Fruit fly (Drosophila melanogaster): Measurements from ENCODE around the gene CG5149.

Gene CG5149

DNA sequence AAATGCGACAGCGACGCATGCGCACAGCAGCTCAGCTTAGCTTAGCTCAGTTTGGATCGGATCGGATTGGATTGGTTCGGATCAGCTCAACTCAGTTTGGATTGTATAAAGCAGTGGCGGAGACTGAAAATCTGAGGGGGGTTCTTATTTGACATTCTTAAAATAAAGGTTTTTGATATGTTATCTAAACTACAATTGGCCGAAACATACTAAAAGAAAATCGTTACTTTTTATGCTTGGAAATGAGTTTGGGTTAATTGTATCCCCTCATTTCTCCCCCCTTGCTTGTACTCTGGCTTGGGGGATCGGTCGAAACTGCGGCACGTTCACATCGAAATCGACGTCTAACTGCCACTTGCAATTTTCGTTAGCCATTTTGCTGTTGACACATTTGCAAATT is 11.9 kb downstream of the CG5149 start (continued):
- TF ChIP-seq bsh (GFP tag; optimal IDR thresholded peaks at IDR 0.05) (no peak), z (GFP tag; IDR thresholded peaks at IDR 0.05) (no peak), pb (GFP tag; optimal IDR thresholded peaks at IDR 0.05) (no peak), pros (GFP tag; optimal IDR thresholded peaks at IDR 0.05) (no peak), Hmr (GFP tag; optimal IDR thresholded peaks at IDR 0.05) (no peak), stc (GFP tag; IDR thresholded peaks at IDR 0.05) (peak; percentile 45; the same call in 1 of the 2 replicates), CG12744 (GFP tag; optimal IDR thresholded peaks at IDR 0.05) (no peak), psq (GFP tag; optimal IDR thresholded peaks at IDR 0.05) (no peak), en (GFP tag; optimal IDR thresholded peaks at IDR 0.05) (peak; percentile 24), Lpt (GFP tag; optimal IDR thresholded peaks at IDR 0.05) (no peak), esg (GFP tag; conservative IDR thresholded peaks at IDR 0.05) (peak; percentile 45; the same call in 1 of the 2 replicates), nmo (GFP tag; optimal IDR thresholded peaks at IDR 0.05) (no peak), CG6683 (GFP tag; optimal IDR thresholded peaks at IDR 0.05) (no peak), vnd (GFP tag; IDR thresholded peaks at IDR 0.05; ENCODE audit: partially characterized antibody) (no peak), CG5245 (GFP tag; optimal IDR thresholded peaks at IDR 0.05) (peak; percentile 6), CG9797 (GFP tag; optimal IDR thresholded peaks at IDR 0.05) (no peak), CG18262 (tag; optimal IDR thresholded peaks at IDR 0.05) (no peak), lov (optimal IDR thresholded peaks at IDR 0.05) (no peak), lov (GFP tag; IDR thresholded peaks at IDR 0.05) (0 out of 3 replicates have a peak, but pooled peaks have one; percentile 58), ssp (GFP tag; IDR thresholded peaks at IDR 0.05) (0 out of 2 replicates have a peak, but pooled peaks have one; percentile 16), Hr78 (GFP tag; optimal IDR thresholded peaks at IDR 0.05) (no peak), CG15269 (tag; optimal IDR thresholded peaks at IDR 0.05) (no peak), CG9932 (GFP tag; IDR thresholded peaks at IDR 0.05) (no peak), slp2 (GFP tag; optimal IDR thresholded peaks at IDR 0.05) (no peak), wor (GFP tag; IDR thresholded peaks at IDR 0.05) (0 out of 2 replicates have a peak, but pooled peaks have one; percentile 11), crol (GFP tag; IDR thresholded peaks at IDR 0.05) (no peak), Nf-YA (GFP tag; IDR thresholded peaks at IDR 0.05) (0 out of 2 replicates have a peak, but pooled peaks have one; percentile 7), croc (GFP tag; conservative IDR thresholded peaks at IDR 0.05) (no peak), Rx (GFP tag; IDR thresholded peaks at IDR 0.05) (peak; percentile 33; the same call in 1 of the 2 replicates), Nf-YB (GFP tag; optimal IDR thresholded peaks at IDR 0.05) (no peak), sr (GFP tag; IDR thresholded peaks at IDR 0.05) (no peak), mirr (GFP tag; optimal IDR thresholded peaks at IDR 0.05) (no peak), CG15073 (GFP tag; optimal IDR thresholded peaks at IDR 0.05) (no peak), Dad (GFP tag; optimal IDR thresholded peaks at IDR 0.05) (no peak), dmrt11E (tag; optimal IDR thresholded peaks at IDR 0.05) (no peak), Bdp1 (GFP tag; optimal IDR thresholded peaks at IDR 0.05) (no peak), CG11085 (GFP tag; IDR thresholded peaks at IDR 0.05) (0 out of 2 replicates have a peak, but pooled peaks have one; percentile 19), ap (GFP tag; IDR thresholded peaks at IDR 0.05) (peak; percentile 55), CG6765 (GFP tag; optimal IDR thresholded peaks at IDR 0.05) (no peak), kay (GFP tag; optimal IDR thresholded peaks at IDR 0.05) (no peak), CG18476 (GFP tag; optimal IDR thresholded peaks at IDR 0.05) (no peak), lola (GFP tag; optimal IDR thresholded peaks at IDR 0.05) (no peak), jigr1 (GFP tag; IDR thresholded peaks at IDR 0.05) (no peak), schlank (tag; optimal IDR thresholded peaks at IDR 0.05) (no peak), tna (GFP tag; IDR thresholded peaks at IDR 0.05; ENCODE audit: partially characterized antibody) (no peak), Scr (GFP tag; IDR thresholded peaks at IDR 0.05; ENCODE audit: partially characterized antibody) (no peak), sens (GFP tag) (peak; percentile 80), CG1792 (GFP tag; optimal IDR thresholded peaks at IDR 0.05) (no peak), gcm (GFP tag; optimal IDR thresholded peaks at IDR 0.05) (no peak), fd3F (GFP tag; optimal IDR thresholded peaks at IDR 0.05) (no peak), CG17186 (GFP tag; optimal IDR thresholded peaks at IDR 0.05) (no peak)

Measured in whole organism, embryonic.